Worm (Caenorhabditis elegans) whole organism, early embryonic: ENCODE results near the gene F47B7.5.

Experiments used
- B0310.2 ChIP-seq: sonication (generic microtip); optimal IDR thresholded peaks from 2 replicates; lab custom pipeline; 2016; ENCODE audit warnings: mild to moderate bottlenecking, missing genetic modification characterization, missing compliant biosample characterization
- F13C5.2 ChIP-seq: sonication (generic microtip); optimal IDR thresholded peaks from 2 replicates; lab custom pipeline; 2017; ENCODE audit warnings: mild to moderate bottlenecking, missing genetic modification characterization, inconsistent platforms, missing compliant biosample characterization
- ama-1 ChIP-seq: fragments of 150-350 bp; optimal IDR thresholded peaks from 2 replicates; lab custom pipeline; 2014
- ceh-36 ChIP-seq: sonication (generic microtip); optimal IDR thresholded peaks from 2 replicates; lab custom pipeline; 2016; ENCODE audit warnings: missing genetic modification characterization, inconsistent platforms, missing compliant biosample characterization
- flt-1 ChIP-seq: fragments of 200-800 bp; sonication (Bioruptor generic); IDR thresholded peaks from 2 replicates; pipeline ENCODE4 v1.3.6; 2022; ENCODE audit warnings: missing genetic modification characterization, missing compliant biosample characterization
- hnd-1 ChIP-seq: sonication (generic microtip); optimal IDR thresholded peaks from 2 replicates; lab custom pipeline; 2016; ENCODE audit warnings: missing genetic modification characterization, missing compliant biosample characterization
- pes-1 ChIP-seq: fragments of 200-800 bp; sonication (Bioruptor generic); IDR thresholded peaks from 2 replicates; pipeline ENCODE4 v1.3.6; 2022; ENCODE audit warnings: missing genetic modification reagents, missing genetic modification characterization, missing compliant biosample characterization
- sea-1 ChIP-seq: fragments of 200-800 bp; sonication (Bioruptor generic); conservative IDR thresholded peaks from 2 replicates; pipeline ENCODE4 v1.3.6; 2022; ENCODE audit warnings: missing genetic modification characterization, missing compliant biosample characterization
- tbx-37 ChIP-seq: fragments of 200-800 bp; sonication (Bioruptor generic); conservative IDR thresholded peaks from 2 replicates; pipeline ENCODE4 v1.3.6; 2022; ENCODE audit warnings: missing genetic modification reagents, missing genetic modification characterization, missing compliant biosample characterization
- tra-4 ChIP-seq: sonication (generic microtip); optimal IDR thresholded peaks from 2 replicates; lab custom pipeline; 2017; ENCODE audit warnings: missing genetic modification characterization, missing compliant biosample characterization

ce11 chrX:3756238-3756637 lies 12.4 kb downstream of the F47B7.5 start:
- TF ChIP-seq flt-1 (no peak), pes-1 (GFP tag; lab: Robert Waterston, UW) (no peak), tra-4 (tag; lab: Kevin White, UChicago) (no peak), ama-1 (lab: Kevin White, UChicago) (no peak), hnd-1 (tag; lab: Kevin White, UChicago) (no peak), F13C5.2 (tag; lab: Kevin White, UChicago) (no peak), B0310.2 (tag; lab: Kevin White, UChicago) (no peak), sea-1 (no peak), tbx-37 (GFP tag; lab: Robert Waterston, UW) (no peak), ceh-36 (no peak)
